Worm (Caenorhabditis elegans) whole organism, young adult: ENCODE results near the gene sre-2.

Experiments
- B0336.3 ChIP-seq: fragments of 200-800 bp; sonication (Bioruptor generic); IDR thresholded peaks from 2 replicates; pipeline ENCODE4 v1.3.6; 2022; ENCODE audit warnings: missing genetic modification characterization, missing compliant biosample characterization
- C06A6.2 ChIP-seq: fragments of 200-800 bp; sonication (Bioruptor generic); conservative IDR thresholded peaks from 2 replicates; pipeline ENCODE4 v1.3.6; 2022; ENCODE audit warnings: missing genetic modification characterization, missing compliant biosample characterization
- F52B5.7 ChIP-seq: sonication (generic microtip); optimal IDR thresholded peaks from 2 replicates; lab custom pipeline; 2016; ENCODE audit warnings: mild to moderate bottlenecking, missing genetic modification characterization, missing compliant biosample characterization
- Y53F4B.3 ChIP-seq: fragments of 200-800 bp; sonication (Bioruptor generic); IDR thresholded peaks from 2 replicates; pipeline ENCODE4 v1.3.6; 2022; ENCODE audit warnings: missing genetic modification reagents, missing genetic modification characterization, missing compliant biosample characterization
- Y53G8AR.9 ChIP-seq: fragments of 200-800 bp; sonication (Bioruptor generic); conservative IDR thresholded peaks from 2 replicates; pipeline ENCODE4 v1.3.6; 2022; ENCODE audit warnings: missing genetic modification reagents, missing genetic modification characterization, missing compliant biosample characterization
- akir-1 ChIP-seq: fragments of 200-800 bp; sonication (Bioruptor generic); optimal IDR thresholded peaks from 2 replicates; lab custom pipeline; 2018; ENCODE audit warnings: mild to moderate bottlenecking, missing genetic modification characterization, moderate library complexity, missing compliant biosample characterization
- ama-1 ChIP-seq, 3 experiments: fragments of 150-350 bp in 1 of 3; sonication (generic microtip) in 2 of 3; optimal IDR thresholded peaks; 2 replicates each; lab custom pipeline; 2014 to 2018; ENCODE audit warnings: missing biosample characterization in 2 of 3, missing genetic modification characterization in 2 of 3, missing genetic modification reagents in 2 of 3
- athp-1 ChIP-seq: sonication (generic microtip); optimal IDR thresholded peaks from 2 replicates; lab custom pipeline; 2017; ENCODE audit warnings: mild to moderate bottlenecking, missing genetic modification characterization, missing compliant biosample characterization
- attf-3 ChIP-seq: fragments of 200-800 bp; sonication (Bioruptor generic); conservative IDR thresholded peaks from 2 replicates; pipeline ENCODE4 v1.3.6; 2022; ENCODE audit warnings: missing genetic modification reagents, missing genetic modification characterization, missing compliant biosample characterization
- attf-6 ChIP-seq: fragments of 200-800 bp; sonication (Bioruptor generic); IDR thresholded peaks from 2 replicates; pipeline ENCODE4 v1.3.6; 2022; ENCODE audit warnings: missing genetic modification reagents, missing genetic modification characterization, missing compliant biosample characterization
- bed-1 ChIP-seq: fragments of 200-800 bp; sonication (Bioruptor generic); IDR thresholded peaks from 2 replicates; pipeline ENCODE4 v1.3.6; 2022; ENCODE audit warnings: missing genetic modification reagents, missing genetic modification characterization, missing compliant biosample characterization
- ccch-3 ChIP-seq: fragments of 200-800 bp; sonication (Bioruptor generic); optimal IDR thresholded peaks from 2 replicates; lab custom pipeline; 2018; ENCODE audit warnings: mild to moderate bottlenecking, missing genetic modification characterization, missing compliant biosample characterization
- ceh-100 ChIP-seq: fragments of 200-800 bp; sonication (Bioruptor generic); IDR thresholded peaks from 2 replicates; pipeline ENCODE4 v1.3.6; 2022; ENCODE audit warnings: missing genetic modification reagents, missing genetic modification characterization, missing compliant biosample characterization
- ceh-40 ChIP-seq: fragments of 200-800 bp; sonication (Bioruptor generic); IDR thresholded peaks from 2 replicates; pipeline ENCODE4 v1.3.6; 2022; ENCODE audit warnings: missing genetic modification characterization, missing compliant biosample characterization
- ceh-58 ChIP-seq: fragments of 200-800 bp; sonication (Bioruptor generic); IDR thresholded peaks from 2 replicates; pipeline ENCODE4 v1.3.6; 2022; ENCODE audit warnings: missing genetic modification characterization, missing compliant biosample characterization
- ceh-91 ChIP-seq: fragments of 200-800 bp; sonication (Bioruptor generic); IDR thresholded peaks from 2 replicates; pipeline ENCODE4 v1.3.6; 2022; ENCODE audit warnings: missing genetic modification reagents, missing genetic modification characterization, missing compliant biosample characterization
- chd-7 ChIP-seq: sonication (generic microtip); optimal IDR thresholded peaks from 2 replicates; lab custom pipeline; 2016; ENCODE audit warnings: mild to moderate bottlenecking, missing genetic modification characterization, moderate library complexity, missing compliant biosample characterization
- dpff-1 ChIP-seq: sonication (generic microtip); optimal IDR thresholded peaks from 2 replicates; lab custom pipeline; 2017; ENCODE audit warnings: mild to moderate bottlenecking, missing genetic modification characterization, missing compliant biosample characterization
- efl-1 ChIP-seq: fragments of 150-350 bp; optimal IDR thresholded peaks from 2 replicates; lab custom pipeline; 2014; ENCODE audit warnings: missing biosample characterization, missing genetic modification reagents, missing genetic modification characterization
- egl-44 ChIP-seq: fragments of 200-800 bp; sonication (Bioruptor generic); IDR thresholded peaks from 2 replicates; pipeline ENCODE4 v1.3.6; 2022; ENCODE audit warnings: missing genetic modification reagents, missing genetic modification characterization, missing compliant biosample characterization
- egrh-3 ChIP-seq: fragments of 200-800 bp; sonication (Bioruptor generic); IDR thresholded peaks from 2 replicates; pipeline ENCODE4 v1.3.6; 2022; ENCODE audit warnings: missing genetic modification reagents, missing genetic modification characterization, missing compliant biosample characterization
- hmg-1.2 ChIP-seq: fragments of 200-800 bp; sonication (Bioruptor generic); IDR thresholded peaks from 2 replicates; pipeline ENCODE4 v1.3.6; 2022; ENCODE audit warnings: missing genetic modification reagents, missing genetic modification characterization, missing compliant biosample characterization
- hrde-1 ChIP-seq: sonication (generic microtip); optimal IDR thresholded peaks from 2 replicates; lab custom pipeline; 2016; ENCODE audit warnings: missing genetic modification characterization, mild to moderate bottlenecking, missing compliant biosample characterization, moderate library complexity, missing genotype, missing genetic modification reagents, borderline replicate concordance
- lin-26 ChIP-seq: fragments of 200-800 bp; sonication (Bioruptor generic); IDR thresholded peaks from 2 replicates; pipeline ENCODE4 v1.3.6; 2022; ENCODE audit warnings: missing genetic modification reagents, missing genetic modification characterization, missing compliant biosample characterization
- lin-35 ChIP-seq, 3 experiments: fragments of 150-350 bp in 2 of 3; sonication (generic microtip) in 1 of 3; optimal IDR thresholded peaks; 2 replicates each; lab custom pipeline; 2014 to 2018; ENCODE audit warnings: missing biosample characterization in 3 of 3, missing genetic modification characterization in 3 of 3, missing genetic modification reagents in 3 of 3
- lin-54 ChIP-seq: fragments of 200-800 bp; sonication (Bioruptor generic); optimal IDR thresholded peaks from 2 replicates; lab custom pipeline; 2018; ENCODE audit warnings: mild to moderate bottlenecking, missing genetic modification characterization, missing compliant biosample characterization
- lsy-27 ChIP-seq: sonication (generic microtip); optimal IDR thresholded peaks from 2 replicates; lab custom pipeline; 2017; ENCODE audit warnings: missing genetic modification characterization, mild to moderate bottlenecking, missing compliant biosample characterization, antibody characterized with exemption, missing genotype, borderline replicate concordance; ENCODE audit not compliant: insufficient read depth
- mcd-1 ChIP-seq: fragments of 200-800 bp; sonication (Bioruptor generic); IDR thresholded peaks from 2 replicates; pipeline ENCODE4 v1.3.6; 2022; ENCODE audit warnings: missing genetic modification reagents, missing genetic modification characterization, missing compliant biosample characterization
- mel-28 ChIP-seq: sonication (generic microtip); optimal IDR thresholded peaks from 2 replicates; lab custom pipeline; 2016; ENCODE audit warnings: borderline replicate concordance, mild to moderate bottlenecking, missing genetic modification characterization, missing compliant biosample characterization
- mes-4 ChIP-seq: sonication (generic microtip); optimal IDR thresholded peaks from 2 replicates; lab custom pipeline; 2016; ENCODE audit warnings: missing genotype, missing genetic modification characterization, missing compliant biosample characterization
- nfya-2 ChIP-seq: fragments of 200-800 bp; sonication (Bioruptor generic); IDR thresholded peaks from 2 replicates; pipeline ENCODE4 v1.3.6; 2022; ENCODE audit warnings: missing genetic modification reagents, missing genetic modification characterization, missing compliant biosample characterization
- pha-4 ChIP-seq: fragments of 150-350 bp; sonication (generic microtip); optimal IDR thresholded peaks from 2 replicates; lab custom pipeline; 2014; ENCODE audit warnings: missing biosample characterization, missing genetic modification reagents, missing genetic modification characterization
- rec-8 ChIP-seq, 2 experiments: sonication (generic microtip); optimal IDR thresholded peaks; 2 replicates each; lab custom pipeline; 2016; ENCODE audit warnings: mild to moderate bottlenecking in 2 of 2, missing genetic modification characterization in 2 of 2, missing genetic modification reagents in 2 of 2, missing genotype in 2 of 2, missing biosample characterization in 1 of 2, missing compliant biosample characterization in 1 of 2, moderate library complexity in 1 of 2
- repo-1 ChIP-seq: sonication (generic microtip); optimal IDR thresholded peaks from 2 replicates; lab custom pipeline; 2017; ENCODE audit warnings: mild to moderate bottlenecking, missing genetic modification characterization, missing compliant biosample characterization
- rpc-1 ChIP-seq, 2 experiments: fragments of 150-350 bp in 1 of 2; sonication (generic microtip) in 1 of 2; optimal IDR thresholded peaks; 2 replicates each; lab custom pipeline; 2014 to 2018; ENCODE audit warnings: missing biosample characterization in 1 of 2, missing genetic modification characterization in 1 of 2, missing genetic modification reagents in 1 of 2, missing genotype in 1 of 2
- snpc-1.3 ChIP-seq: sonication (generic microtip); optimal IDR thresholded peaks from 2 replicates; lab custom pipeline; 2017; ENCODE audit warnings: missing genetic modification characterization, mild to moderate bottlenecking, missing compliant biosample characterization, antibody characterized with exemption, moderate library complexity, missing genotype, missing genetic modification reagents; ENCODE audit not compliant: insufficient read depth
- sptf-2 ChIP-seq: fragments of 200-800 bp; sonication (Bioruptor generic); optimal IDR thresholded peaks from 2 replicates; lab custom pipeline; 2018; ENCODE audit warnings: mild to moderate bottlenecking, missing genetic modification characterization, missing compliant biosample characterization
- tbp1 ChIP-seq: fragments of 200-800 bp; sonication (Bioruptor generic); optimal IDR thresholded peaks from 2 replicates; lab custom pipeline; 2018; ENCODE audit warnings: mild to moderate bottlenecking, missing genetic modification characterization, missing compliant biosample characterization
- tbx-9 ChIP-seq: sonication (generic microtip); optimal IDR thresholded peaks from 2 replicates; lab custom pipeline; 2016; ENCODE audit warnings: borderline replicate concordance, missing genetic modification characterization, inconsistent platforms, missing compliant biosample characterization
- unc-130 ChIP-seq: sonication (generic microtip); optimal IDR thresholded peaks from 2 replicates; lab custom pipeline; 2016; ENCODE audit warnings: missing genetic modification reagents, missing genetic modification characterization, missing compliant biosample characterization
- unc-62 ChIP-seq: fragments of 150-350 bp; optimal IDR thresholded peaks from 2 replicates; lab custom pipeline; 2014; ENCODE audit warnings: missing biosample characterization, missing genetic modification reagents, missing genetic modification characterization
- ztf-18 ChIP-seq: sonication (generic microtip); optimal IDR thresholded peaks from 2 replicates; lab custom pipeline; 2016; ENCODE audit warnings: missing genotype, mild to moderate bottlenecking, missing genetic modification characterization, missing compliant biosample characterization
- ztf-26 ChIP-seq: sonication (generic microtip); optimal IDR thresholded peaks from 2 replicates; lab custom pipeline; 2017; ENCODE audit warnings: missing genetic modification characterization, missing compliant biosample characterization
- ztf-28 ChIP-seq: fragments of 200-800 bp; sonication (Bioruptor generic); IDR thresholded peaks from 2 replicates; pipeline ENCODE4 v1.3.6; 2022; ENCODE audit warnings: missing genetic modification reagents, missing genetic modification characterization, missing compliant biosample characterization
- ztf-3 ChIP-seq: fragments of 200-800 bp; sonication (Bioruptor generic); optimal IDR thresholded peaks from 2 replicates; lab custom pipeline; 2018; ENCODE audit warnings: mild to moderate bottlenecking, missing genetic modification characterization, missing compliant biosample characterization
- ztf-6 ChIP-seq: fragments of 200-800 bp; sonication (Bioruptor generic); IDR thresholded peaks from 2 replicates; pipeline ENCODE4 v1.3.6; 2022; ENCODE audit warnings: missing genetic modification reagents, missing genetic modification characterization, missing compliant biosample characterization

Gene sre-2

DNA sequence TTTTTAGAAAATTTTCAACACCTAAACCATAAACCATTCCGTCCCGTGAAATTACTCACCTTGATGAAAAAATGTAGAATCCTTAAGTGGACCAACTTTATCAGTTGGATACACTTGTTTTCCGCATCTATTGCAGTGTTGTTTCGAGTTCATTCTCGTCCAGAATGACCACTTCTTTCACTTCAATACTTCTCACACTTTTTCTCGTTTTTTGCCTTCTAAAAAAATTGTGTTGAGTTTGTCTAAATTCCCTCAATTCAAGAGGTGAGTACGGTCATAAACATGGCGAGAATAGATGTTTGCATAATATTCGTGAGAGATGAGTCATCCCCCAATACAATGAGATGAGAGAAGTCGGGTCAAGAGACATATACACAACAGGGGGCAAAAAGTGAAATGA is 9.4 kb downstream of the sre-2 start, which contains the start of gene ltd-1:
Gene ltd-1 (minus strand): TSS at position 218 of the 400 bp plus-strand sequence.
- TF ChIP-seq hmg-1.2 (GFP tag; lab: Robert Waterston, UW) (no peak), ztf-18 (tag; lab: Kevin White, UChicago) (no peak), rpc-1 (optimal IDR thresholded peaks at IDR 0.05; lab: Kevin White, UChicago) (no peak), rpc-1 (tag; optimal IDR thresholded peaks at IDR 0.05; lab: Kevin White, UChicago) (no peak), ceh-40 (GFP tag; lab: Robert Waterston, UW) (no peak), B0336.3 (no peak), efl-1 (GFP tag; lab: Kevin White, UChicago) (no peak), ccch-3 (GFP tag; lab: Kevin White, UChicago) (no peak), tbp1 (GFP tag; lab: Kevin White, UChicago) (no peak), ceh-91 (no peak), ama-1 (optimal IDR thresholded peaks at IDR 0.05; lab: Kevin White, UChicago) (no peak), ama-1 (GFP tag; optimal IDR thresholded peaks at IDR 0.05; lab: Kevin White, UChicago) (no peak), ztf-28 (GFP tag; lab: Robert Waterston, UW) (no peak), egl-44 (GFP tag; lab: Robert Waterston, UW) (no peak), rec-8 (tag; optimal IDR thresholded peaks at IDR 0.05; lab: Kevin White, UChicago) (no peak), ceh-58 (GFP tag; lab: Robert Waterston, UW) (no peak)

DNA sequence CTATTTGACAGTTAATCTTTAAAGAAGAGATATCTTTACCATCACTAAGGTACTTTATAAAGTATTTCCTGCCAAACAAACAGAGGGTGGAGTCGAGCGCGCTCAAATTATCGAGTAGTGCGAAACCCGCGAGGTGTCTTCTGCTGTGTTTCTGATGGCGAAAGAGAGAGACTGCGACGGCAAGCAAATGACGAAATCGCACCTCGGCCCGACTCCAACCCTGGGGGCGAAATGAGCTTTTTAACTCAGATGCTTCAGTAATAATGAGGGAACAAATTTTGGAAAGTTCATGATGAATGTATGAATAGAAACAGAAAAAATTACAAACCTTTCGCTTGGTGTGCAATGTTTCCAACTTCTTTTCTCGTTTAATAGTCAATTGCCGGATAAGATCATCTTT is 10.4 kb downstream of the sre-2 start:
- TF ChIP-seq snpc-1.3 = peak; percentile 81
- TF ChIP-seq lin-54 (GFP tag; lab: Kevin White, UChicago) = no peak
- TF ChIP-seq tbx-9 = no peak
- no peak for TF ChIP-seq ceh-40 (GFP tag; lab: Robert Waterston, UW)
- TF ChIP-seq C06A6.2 (GFP tag; lab: Robert Waterston, UW) = no peak
- TF ChIP-seq Y53F4B.3 (GFP tag; lab: Robert Waterston, UW) = no peak
- no peak for TF ChIP-seq rec-8 (tag; optimal IDR thresholded peaks at IDR 0.05; lab: Kevin White, UChicago)
- peak; percentile 79 for TF ChIP-seq mcd-1
- TF ChIP-seq pha-4 (tag; lab: Kevin White, UChicago) = peak; percentile 10
- no peak for TF ChIP-seq F52B5.7 (tag; lab: Kevin White, UChicago)
- TF ChIP-seq sptf-2 (GFP tag; lab: Kevin White, UChicago) = no peak
- TF ChIP-seq ztf-6 (GFP tag; lab: Robert Waterston, UW) = no peak
- TF ChIP-seq lin-35 (GFP tag; optimal IDR thresholded peaks at IDR 0.05; lab: Kevin White, UChicago) = no peak
- no peak for TF ChIP-seq ceh-58 (GFP tag; lab: Robert Waterston, UW)
- no peak for TF ChIP-seq Y53G8AR.9 (GFP tag; lab: Robert Waterston, UW)
- peak; percentile 55; the same call in 1 of the 2 replicates for TF ChIP-seq attf-6 (GFP tag; lab: Robert Waterston, UW)
- no peak for TF ChIP-seq dpff-1
- no peak for TF ChIP-seq repo-1
- peak; percentile 57 for TF ChIP-seq hmg-1.2 (GFP tag; lab: Robert Waterston, UW)
- no peak for TF ChIP-seq ztf-26 (tag; lab: Kevin White, UChicago)
- no peak for TF ChIP-seq bed-1 (GFP tag; lab: Robert Waterston, UW)
- no peak for TF ChIP-seq akir-1 (GFP tag; lab: Kevin White, UChicago)
- no peak for TF ChIP-seq hrde-1 (tag; lab: Kevin White, UChicago)
- no peak for TF ChIP-seq attf-3 (GFP tag; lab: Robert Waterston, UW)
- TF ChIP-seq ceh-100 (GFP tag; lab: Robert Waterston, UW) = peak; percentile 37; the same call in 1 of the 2 replicates
- TF ChIP-seq mel-28 (tag; lab: Kevin White, UChicago) = no peak
- peak; percentile 26 for TF ChIP-seq chd-7 (tag; lab: Kevin White, UChicago)
- TF ChIP-seq unc-62 = no peak
- TF ChIP-seq mes-4 (tag; lab: Kevin White, UChicago) = no peak
- no peak for TF ChIP-seq rpc-1 (optimal IDR thresholded peaks at IDR 0.05; lab: Kevin White, UChicago)
- peak; percentile 7 for TF ChIP-seq rpc-1 (tag; optimal IDR thresholded peaks at IDR 0.05; lab: Kevin White, UChicago)
- peak; percentile 60; the same call in 1 of the 2 replicates for TF ChIP-seq lin-26 (GFP tag; lab: Robert Waterston, UW)
- no peak for TF ChIP-seq unc-130 (GFP tag; lab: Kevin White, UChicago)
- no peak for TF ChIP-seq ztf-3 (GFP tag; lab: Kevin White, UChicago)
- no peak for TF ChIP-seq nfya-2
- TF ChIP-seq lsy-27 (tag; lab: Kevin White, UChicago) = no peak
- no peak for TF ChIP-seq athp-1 (tag; lab: Kevin White, UChicago)
- no peak for TF ChIP-seq egrh-3
